Worm (Caenorhabditis elegans) whole organism, late embryonic: ENCODE results near the gene F22B5.10.
"Not testable (repeated sequence)": the region's sequence is repeated elsewhere in the genome, so short reads cannot be mapped to it uniquely, and the experiment has no call there.

Experiments
- ama-1 ChIP-seq: fragments of 150-350 bp; optimal IDR thresholded peaks from 2 replicates; lab custom pipeline; 2014
- ceh-19 ChIP-seq: fragments of 200-800 bp; sonication (Bioruptor generic); optimal IDR thresholded peaks from 2 replicates; lab custom pipeline; 2018; ENCODE audit warnings: mild to moderate bottlenecking, missing genetic modification characterization, missing compliant biosample characterization
- ceh-31 ChIP-seq: sonication (generic microtip); optimal IDR thresholded peaks from 2 replicates; lab custom pipeline; 2016; ENCODE audit warnings: missing genetic modification characterization, missing compliant biosample characterization
- ets-4 ChIP-seq: sonication (generic microtip); optimal IDR thresholded peaks from 2 replicates; lab custom pipeline; 2016; ENCODE audit warnings: missing genetic modification characterization, missing compliant biosample characterization
- eyg-1 ChIP-seq: sonication (generic microtip); optimal IDR thresholded peaks from 2 replicates; lab custom pipeline; 2016; ENCODE audit warnings: missing genotype, missing genetic modification characterization, missing compliant biosample characterization
- nhr-11 ChIP-seq: fragments of 150-350 bp; optimal IDR thresholded peaks from 2 replicates; lab custom pipeline; 2014; ENCODE audit warnings: missing biosample characterization, missing genetic modification characterization
- nhr-232 ChIP-seq: sonication (generic microtip); optimal IDR thresholded peaks from 2 replicates; lab custom pipeline; 2016; ENCODE audit warnings: missing genetic modification characterization, missing compliant biosample characterization
- pag-3 ChIP-seq: sonication (generic microtip); optimal IDR thresholded peaks from 2 replicates; lab custom pipeline; 2016; ENCODE audit warnings: missing compliant biosample characterization, missing genetic modification characterization, borderline replicate concordance
- pha-4 ChIP-seq: fragments of 150-350 bp; optimal IDR thresholded peaks from 2 replicates; lab custom pipeline; 2018; ENCODE audit warnings: missing biosample characterization, missing genetic modification reagents, missing genetic modification characterization
- pqm-1 ChIP-seq: sonication (generic microtip); optimal IDR thresholded peaks from 2 replicates; lab custom pipeline; 2016; ENCODE audit warnings: missing genetic modification characterization, missing compliant biosample characterization
- sox-2 ChIP-seq: fragments of 200-800 bp; sonication (Bioruptor generic); IDR thresholded peaks from 2 replicates; pipeline ENCODE4 v1.3.6; 2022; ENCODE audit warnings: missing genetic modification reagents, missing genetic modification characterization, missing compliant biosample characterization
- ttx-3 ChIP-seq: sonication (generic microtip); optimal IDR thresholded peaks from 2 replicates; lab custom pipeline; 2016; ENCODE audit warnings: missing genetic modification reagents, missing genetic modification characterization, missing compliant biosample characterization
- unc-55 ChIP-seq: sonication (generic microtip); optimal IDR thresholded peaks from 2 replicates; lab custom pipeline; 2017; ENCODE audit warnings: missing biosample characterization, missing genetic modification reagents, missing genetic modification characterization

- TF ChIP-seq eyg-1; nhr-11; pqm-1; pha-4; nhr-232 (tag; lab: Kevin White, UChicago); ama-1; ets-4 (tag; lab: Kevin White, UChicago); pag-3 (tag; lab: Kevin White, UChicago); ttx-3 (tag; lab: Kevin White, UChicago); ceh-31; sox-2; ceh-19 (GFP tag; lab: Kevin White, UChicago); unc-55 (GFP tag; lab: Kevin White, UChicago): not testable (repeated sequence)
Observed at ce11 chrII:8419798-8420197, 47.2 kb upstream of the F22B5.10 start, which contains the start of gene F14E5.8.
